Worm (Caenorhabditis elegans) whole organism, L2 larva: Measurements from ENCODE around the gene C49C3.15.

Source experiments
- R02D3.7 ChIP-seq: fragments of 150-350 bp; optimal IDR thresholded peaks from 2 replicates; lab custom pipeline; 2014; ENCODE audit warnings: missing biosample characterization, missing genetic modification characterization
- Y55F3AM.14 ChIP-seq: fragments of 200-800 bp; sonication (Bioruptor generic); optimal IDR thresholded peaks from 2 replicates; lab custom pipeline; 2018; ENCODE audit warnings: mild to moderate bottlenecking, missing genetic modification characterization, missing compliant biosample characterization
- ZK546.5 ChIP-seq: sonication (generic microtip); optimal IDR thresholded peaks from 2 replicates; lab custom pipeline; 2017; ENCODE audit warnings: missing biosample characterization, missing genetic modification characterization
- alr-1 ChIP-seq: fragments of 150-350 bp; optimal IDR thresholded peaks from 2 replicates; lab custom pipeline; 2014; ENCODE audit warnings: missing biosample characterization, missing genetic modification characterization
- ama-1 ChIP-seq: fragments of 150-350 bp; optimal IDR thresholded peaks from 2 replicates; lab custom pipeline; 2018; ENCODE audit warnings: inconsistent platforms
- ceh-82 ChIP-seq: fragments of 150-350 bp; optimal IDR thresholded peaks from 2 replicates; lab custom pipeline; 2014; ENCODE audit warnings: missing biosample characterization, missing genetic modification characterization
- elt-1 ChIP-seq: fragments of 150-350 bp; optimal IDR thresholded peaks from 2 replicates; lab custom pipeline; 2014; ENCODE audit warnings: missing biosample characterization, missing genetic modification characterization
- elt-3 ChIP-seq: sonication (generic microtip); optimal IDR thresholded peaks from 2 replicates; lab custom pipeline; 2017; ENCODE audit warnings: missing biosample characterization, missing genetic modification characterization
- fos-1 ChIP-seq: fragments of 150-350 bp; optimal IDR thresholded peaks from 2 replicates; lab custom pipeline; 2014; ENCODE audit warnings: missing biosample characterization, missing genetic modification characterization
- gmeb-1 ChIP-seq: fragments of 150-350 bp; optimal IDR thresholded peaks from 2 replicates; lab custom pipeline; 2014; ENCODE audit warnings: missing biosample characterization, missing genetic modification characterization
- lin-13 ChIP-seq: fragments of 150-350 bp; optimal IDR thresholded peaks from 2 replicates; lab custom pipeline; 2014; ENCODE audit warnings: missing biosample characterization, missing genetic modification reagents, missing genetic modification characterization
- lin-39 ChIP-seq: fragments of 150-350 bp; optimal IDR thresholded peaks from 2 replicates; lab custom pipeline; 2014; ENCODE audit warnings: missing biosample characterization, missing genetic modification reagents, missing genetic modification characterization
- lsy-2 ChIP-seq, 2 experiments: fragments of 150-350 bp in 1 of 2; sonication (generic microtip) in 1 of 2; optimal IDR thresholded peaks; 2 replicates each; lab custom pipeline; 2014 to 2017; ENCODE audit warnings: missing biosample characterization in 2 of 2, missing genetic modification characterization in 2 of 2
- mbf-1 ChIP-seq: sonication (generic microtip); optimal IDR thresholded peaks from 2 replicates; lab custom pipeline; 2017; ENCODE audit warnings: missing biosample characterization, missing genetic modification characterization
- nhr-10 ChIP-seq: sonication (generic microtip); optimal IDR thresholded peaks from 2 replicates; lab custom pipeline; 2017; ENCODE audit warnings: missing biosample characterization, missing genetic modification characterization
- nhr-12 ChIP-seq: fragments of 150-350 bp; optimal IDR thresholded peaks from 2 replicates; lab custom pipeline; 2014; ENCODE audit warnings: missing biosample characterization, missing genetic modification characterization
- nhr-129 ChIP-seq: fragments of 150-350 bp; optimal IDR thresholded peaks from 2 replicates; lab custom pipeline; 2014; ENCODE audit warnings: missing biosample characterization, missing genetic modification characterization
- nhr-23 ChIP-seq: fragments of 150-350 bp; optimal IDR thresholded peaks from 2 replicates; lab custom pipeline; 2014; ENCODE audit warnings: missing biosample characterization, missing genetic modification reagents, missing genetic modification characterization
- nhr-237 ChIP-seq: fragments of 150-350 bp; optimal IDR thresholded peaks from 2 replicates; lab custom pipeline; 2014; ENCODE audit warnings: missing biosample characterization, missing genetic modification characterization
- peb-1 ChIP-seq: fragments of 150-350 bp; optimal IDR thresholded peaks from 2 replicates; lab custom pipeline; 2014; ENCODE audit warnings: missing biosample characterization, missing genetic modification characterization
- sem-4 ChIP-seq: fragments of 150-350 bp; optimal IDR thresholded peaks from 2 replicates; lab custom pipeline; 2014; ENCODE audit warnings: missing biosample characterization, missing genetic modification reagents, missing genetic modification characterization
- sma-9 ChIP-seq, 2 experiments: fragments of 150-350 bp in 1 of 2; sonication (generic microtip) in 1 of 2; optimal IDR thresholded peaks; 2 replicates each; lab custom pipeline; 2014 to 2016; ENCODE audit warnings: missing genetic modification characterization in 2 of 2, mild to moderate bottlenecking in 1 of 2, missing biosample characterization in 1 of 2, missing compliant biosample characterization in 1 of 2, missing genetic modification reagents in 1 of 2, moderate library complexity in 1 of 2
- unc-55 ChIP-seq: fragments of 150-350 bp; sonication (generic microtip); optimal IDR thresholded peaks from 3 replicates; lab custom pipeline; 2014; ENCODE audit warnings: missing biosample characterization, missing genetic modification reagents, missing genetic modification characterization
- zag-1 ChIP-seq: fragments of 150-350 bp; optimal IDR thresholded peaks from 2 replicates; lab custom pipeline; 2014; ENCODE audit warnings: missing biosample characterization, missing genetic modification characterization
- ztf-1 ChIP-seq: fragments of 200-800 bp; sonication (Bioruptor generic); conservative IDR thresholded peaks from 2 replicates; pipeline ENCODE4 v1.3.6; 2022; ENCODE audit warnings: missing genetic modification characterization, missing compliant biosample characterization

The C49C3.15 gene

DNA sequence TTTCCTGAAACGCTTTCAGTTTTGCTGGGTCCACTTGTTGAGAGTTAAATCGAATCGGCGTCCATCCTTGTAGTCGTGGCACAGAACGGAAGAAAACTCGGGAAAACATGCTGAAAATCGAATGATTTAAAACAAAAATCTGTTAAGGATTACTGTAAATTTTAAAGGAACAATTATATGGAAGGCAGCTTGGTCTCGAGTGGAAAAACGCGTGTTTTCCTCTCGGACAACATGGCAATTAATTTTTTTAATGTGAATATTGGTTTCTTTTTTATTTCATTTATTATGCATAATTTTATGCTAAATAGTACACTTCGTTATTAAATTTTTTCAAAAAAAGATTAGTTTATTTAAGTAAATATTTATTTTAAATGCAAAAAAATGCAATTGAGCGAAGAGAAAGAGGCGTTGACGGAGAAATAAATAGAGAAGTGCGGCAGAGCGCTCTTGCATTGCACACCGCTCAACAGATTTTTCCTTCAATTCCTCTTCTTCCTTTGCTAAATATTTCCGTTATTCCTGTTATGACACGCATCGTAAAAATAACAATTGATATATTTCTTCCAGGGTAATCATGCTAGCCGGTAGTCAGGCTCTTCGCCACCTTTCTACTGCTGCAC is 46.1 kb downstream of the C49C3.15 start, which contains the start of the genes C30H6.9 and dlat-2 (continued):
- TF ChIP-seq lin-13 (GFP tag; lab: Kevin White, UChicago), result peak; percentile 11
- TF ChIP-seq mbf-1 (tag; lab: Kevin White, UChicago), result no peak
- no peak for TF ChIP-seq ztf-1
- TF ChIP-seq elt-3 (tag; lab: Kevin White, UChicago), result no peak

DNA sequence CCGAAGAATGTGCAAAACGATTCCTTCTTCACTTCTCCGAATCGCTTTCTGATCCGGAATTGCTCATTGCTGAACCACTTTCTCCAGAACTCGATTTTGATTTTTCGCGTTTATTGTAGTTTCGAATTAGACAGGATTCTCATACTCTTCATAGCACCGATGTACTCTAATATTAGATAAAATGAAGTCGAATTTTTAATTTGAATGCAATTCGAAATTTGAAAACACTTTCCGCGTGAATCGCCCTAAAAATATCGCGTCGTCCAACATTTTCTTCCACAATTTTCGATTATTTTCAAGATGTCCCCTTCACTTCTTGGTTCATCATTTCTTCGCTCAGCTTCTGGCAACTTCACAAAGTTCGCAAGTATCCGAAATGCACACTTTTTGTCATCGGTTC is 48.0 kb downstream of the C49C3.15 start, which contains the start of gene C30H6.8:
C30H6.8 (plus strand) TSS at position 301 of the 400 bp plus-strand sequence.
- TF ChIP-seq nhr-12 (no peak), ZK546.5 (no peak), lin-39 (tag; lab: Kevin White, UChicago) (no peak), ztf-1 (no peak), nhr-10 (tag; lab: Kevin White, UChicago) (no peak), fos-1 (no peak), ceh-82 (tag; lab: Kevin White, UChicago) (no peak), nhr-23 (tag; lab: Kevin White, UChicago) (no peak), R02D3.7 (tag; lab: Kevin White, UChicago) (no peak), alr-1 (no peak), ama-1 (lab: Kevin White, UChicago) (no peak), nhr-237 (tag; lab: Kevin White, UChicago) (no peak), elt-1 (tag; lab: Kevin White, UChicago) (no peak), unc-55 (GFP tag; lab: Kevin White, UChicago) (no peak), zag-1 (no peak)

DNA sequence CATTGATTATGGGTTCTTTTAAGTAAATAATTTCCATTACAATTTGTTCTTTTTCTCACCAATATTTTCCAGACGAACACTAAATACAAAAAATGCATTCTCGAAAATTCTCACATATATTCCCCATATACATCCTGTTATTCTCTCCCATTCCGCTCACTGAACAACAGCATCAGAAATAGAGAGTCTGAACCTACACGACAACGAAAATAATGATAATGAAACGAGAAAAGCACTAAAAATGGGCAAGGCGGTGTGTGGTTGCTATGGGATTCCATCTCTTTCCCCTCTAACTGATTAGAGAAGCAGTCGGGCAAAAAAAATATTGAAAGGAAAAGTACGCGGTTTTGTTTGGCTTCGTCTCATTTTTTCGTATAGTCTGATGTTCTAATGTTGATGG is 49.0 kb downstream of the C49C3.15 start, which contains the start of gene C30H6.12:
C30H6.12 (plus strand) TSS at position 301 of the 400 bp plus-strand sequence.
- TF ChIP-seq gmeb-1 (tag; lab: Kevin White, UChicago) (no peak), peb-1 (tag; lab: Kevin White, UChicago) (no peak), elt-1 (tag; lab: Kevin White, UChicago) (no peak), nhr-129 (no peak), ama-1 (lab: Kevin White, UChicago) (no peak), sem-4 (tag; lab: Kevin White, UChicago) (no peak), Y55F3AM.14 (no peak), lsy-2 (tag; optimal IDR thresholded peaks at IDR 0.05; lab: Kevin White, UChicago) (no peak), nhr-237 (tag; lab: Kevin White, UChicago) (no peak), sma-9 (GFP tag; optimal IDR thresholded peaks at IDR 0.05; lab: Kevin White, UChicago) (no peak), sma-9 (tag; optimal IDR thresholded peaks at IDR 0.05; lab: Kevin White, UChicago) (no peak), elt-3 (tag; lab: Kevin White, UChicago) (no peak)
